Worm (Caenorhabditis elegans) whole organism, young adult: ENCODE measurements around the gene C47E12.12.

Experiments
- B0035.1 ChIP-seq: sonication (generic microtip); optimal IDR thresholded peaks from 2 replicates; lab custom pipeline; 2016; ENCODE audit warnings: missing genetic modification characterization, mild to moderate bottlenecking, missing compliant biosample characterization, missing genotype, missing genetic modification reagents
- C17E4.6 ChIP-seq: fragments of 200-800 bp; sonication (Bioruptor generic); IDR thresholded peaks from 2 replicates; pipeline ENCODE4 v1.3.6; 2022; ENCODE audit warnings: missing genetic modification reagents, missing genetic modification characterization, missing compliant biosample characterization
- F22D6.2 ChIP-seq: sonication (generic microtip); optimal IDR thresholded peaks from 2 replicates; lab custom pipeline; 2016; ENCODE audit warnings: mild to moderate bottlenecking, missing genetic modification characterization, missing compliant biosample characterization
- F33H1.4 ChIP-seq: fragments of 200-800 bp; sonication (Bioruptor generic); IDR thresholded peaks from 2 replicates; pipeline ENCODE4 v1.3.6; 2022; ENCODE audit warnings: missing genetic modification reagents, missing genetic modification characterization, missing compliant biosample characterization
- F37B4.10 ChIP-seq: fragments of 200-800 bp; sonication (Bioruptor generic); IDR thresholded peaks from 2 replicates; pipeline ENCODE4 v1.3.6; 2022; ENCODE audit warnings: missing genetic modification characterization, missing compliant biosample characterization
- F57A8.1 ChIP-seq: fragments of 200-800 bp; sonication (Bioruptor generic); optimal IDR thresholded peaks from 2 replicates; lab custom pipeline; 2018; ENCODE audit warnings: mild to moderate bottlenecking, missing genetic modification characterization, moderate library complexity, missing compliant biosample characterization
- F57C9.4 ChIP-seq: sonication (generic microtip); optimal IDR thresholded peaks from 2 replicates; lab custom pipeline; 2017; ENCODE audit warnings: mild to moderate bottlenecking, missing genetic modification characterization, missing compliant biosample characterization
- K11D2.4 ChIP-seq: fragments of 200-800 bp; sonication (Bioruptor generic); IDR thresholded peaks from 2 replicates; pipeline ENCODE4 v1.3.6; 2022; ENCODE audit warnings: missing genetic modification reagents, missing genetic modification characterization, missing compliant biosample characterization
- Y53G8AR.9 ChIP-seq: fragments of 200-800 bp; sonication (Bioruptor generic); conservative IDR thresholded peaks from 2 replicates; pipeline ENCODE4 v1.3.6; 2022; ENCODE audit warnings: missing genetic modification reagents, missing genetic modification characterization, missing compliant biosample characterization
- ZK185.1 ChIP-seq: sonication (generic microtip); optimal IDR thresholded peaks from 2 replicates; lab custom pipeline; 2016; ENCODE audit warnings: mild to moderate bottlenecking, missing genetic modification characterization, missing compliant biosample characterization; ENCODE audit not compliant: poor library complexity, severe bottlenecking
- ama-1 ChIP-seq, 3 experiments: fragments of 150-350 bp in 1 of 3; sonication (generic microtip) in 2 of 3; optimal IDR thresholded peaks; 2 replicates each; lab custom pipeline; 2014 to 2018; ENCODE audit warnings: missing biosample characterization in 2 of 3, missing genetic modification characterization in 2 of 3, missing genetic modification reagents in 2 of 3
- aptf-3 ChIP-seq: fragments of 200-800 bp; sonication (Bioruptor generic); IDR thresholded peaks from 2 replicates; pipeline ENCODE4 v1.3.6; 2022; ENCODE audit warnings: missing genetic modification characterization, missing compliant biosample characterization
- attf-3 ChIP-seq: fragments of 200-800 bp; sonication (Bioruptor generic); conservative IDR thresholded peaks from 2 replicates; pipeline ENCODE4 v1.3.6; 2022; ENCODE audit warnings: missing genetic modification reagents, missing genetic modification characterization, missing compliant biosample characterization
- attf-6 ChIP-seq: fragments of 200-800 bp; sonication (Bioruptor generic); IDR thresholded peaks from 2 replicates; pipeline ENCODE4 v1.3.6; 2022; ENCODE audit warnings: missing genetic modification reagents, missing genetic modification characterization, missing compliant biosample characterization
- bed-2 ChIP-seq: fragments of 200-800 bp; sonication (Bioruptor generic); IDR thresholded peaks from 2 replicates; pipeline ENCODE4 v1.3.6; 2022; ENCODE audit warnings: missing genetic modification reagents, missing genetic modification characterization, missing compliant biosample characterization
- cebp-1 ChIP-seq, 2 experiments: fragments of 200-800 bp in 1 of 2; sonication (Bioruptor generic) in 1 of 2; sonication (generic microtip) in 1 of 2; IDR thresholded peaks in 1 of 2; optimal IDR thresholded peaks in 1 of 2; 2 replicates each; pipeline versions ENCODE4 v1.3.6 to Lab custom; 2017 to 2022; ENCODE audit warnings: missing compliant biosample characterization in 2 of 2, missing genetic modification characterization in 2 of 2, mild to moderate bottlenecking in 1 of 2, missing genetic modification reagents in 1 of 2, moderate library complexity in 1 of 2
- ceh-100 ChIP-seq: fragments of 200-800 bp; sonication (Bioruptor generic); IDR thresholded peaks from 2 replicates; pipeline ENCODE4 v1.3.6; 2022; ENCODE audit warnings: missing genetic modification reagents, missing genetic modification characterization, missing compliant biosample characterization
- ceh-79 ChIP-seq: sonication (generic microtip); optimal IDR thresholded peaks from 2 replicates; lab custom pipeline; 2017; ENCODE audit warnings: mild to moderate bottlenecking, missing genetic modification characterization, missing compliant biosample characterization
- ceh-91 ChIP-seq: fragments of 200-800 bp; sonication (Bioruptor generic); IDR thresholded peaks from 2 replicates; pipeline ENCODE4 v1.3.6; 2022; ENCODE audit warnings: missing genetic modification reagents, missing genetic modification characterization, missing compliant biosample characterization
- chd-7 ChIP-seq: sonication (generic microtip); optimal IDR thresholded peaks from 2 replicates; lab custom pipeline; 2016; ENCODE audit warnings: mild to moderate bottlenecking, missing genetic modification characterization, moderate library complexity, missing compliant biosample characterization
- egrh-3 ChIP-seq: fragments of 200-800 bp; sonication (Bioruptor generic); IDR thresholded peaks from 2 replicates; pipeline ENCODE4 v1.3.6; 2022; ENCODE audit warnings: missing genetic modification reagents, missing genetic modification characterization, missing compliant biosample characterization
- ets-4 ChIP-seq: fragments of 200-800 bp; sonication (Bioruptor generic); optimal IDR thresholded peaks from 2 replicates; lab custom pipeline; 2018; ENCODE audit warnings: mild to moderate bottlenecking, missing genetic modification characterization, missing compliant biosample characterization
- gei-17 ChIP-seq: fragments of 200-800 bp; sonication (Bioruptor generic); optimal IDR thresholded peaks from 2 replicates; lab custom pipeline; 2018; ENCODE audit warnings: mild to moderate bottlenecking, missing genetic modification characterization, missing compliant biosample characterization
- him-1 ChIP-seq: sonication (generic microtip); optimal IDR thresholded peaks from 2 replicates; lab custom pipeline; 2016; ENCODE audit warnings: missing genotype, missing genetic modification reagents, missing genetic modification characterization, missing compliant biosample characterization
- hlh-12 ChIP-seq: sonication (generic microtip); optimal IDR thresholded peaks from 2 replicates; lab custom pipeline; 2016; ENCODE audit warnings: missing genetic modification characterization, missing compliant biosample characterization
- hrde-1 ChIP-seq: sonication (generic microtip); optimal IDR thresholded peaks from 2 replicates; lab custom pipeline; 2016; ENCODE audit warnings: missing genetic modification characterization, mild to moderate bottlenecking, missing compliant biosample characterization, moderate library complexity, missing genotype, missing genetic modification reagents, borderline replicate concordance
- lsl-1 ChIP-seq: fragments of 200-800 bp; sonication (Bioruptor generic); optimal IDR thresholded peaks from 2 replicates; lab custom pipeline; 2018; ENCODE audit warnings: mild to moderate bottlenecking, missing genetic modification characterization, moderate library complexity, missing compliant biosample characterization
- madf-3 ChIP-seq: fragments of 200-800 bp; sonication (Bioruptor generic); IDR thresholded peaks from 2 replicates; pipeline ENCODE4 v1.3.6; 2022; ENCODE audit warnings: missing genetic modification reagents, missing genetic modification characterization, missing compliant biosample characterization
- mxl-1 ChIP-seq: sonication (generic microtip); optimal IDR thresholded peaks from 2 replicates; lab custom pipeline; 2016; ENCODE audit warnings: missing genetic modification characterization, missing compliant biosample characterization
- nfya-1 ChIP-seq: sonication (generic microtip); optimal IDR thresholded peaks from 2 replicates; lab custom pipeline; 2017; ENCODE audit warnings: antibody characterized with exemption, missing compliant biosample characterization, missing genetic modification characterization, borderline replicate concordance; ENCODE audit not compliant: insufficient read depth
- rec-8 ChIP-seq, 2 experiments: sonication (generic microtip); optimal IDR thresholded peaks; 2 replicates each; lab custom pipeline; 2016; ENCODE audit warnings: mild to moderate bottlenecking in 2 of 2, missing genetic modification characterization in 2 of 2, missing genetic modification reagents in 2 of 2, missing genotype in 2 of 2, missing biosample characterization in 1 of 2, missing compliant biosample characterization in 1 of 2, moderate library complexity in 1 of 2
- sea-2 ChIP-seq: fragments of 200-800 bp; sonication (Bioruptor generic); IDR thresholded peaks from 2 replicates; pipeline ENCODE4 v1.3.6; 2022; ENCODE audit warnings: missing genetic modification characterization, missing compliant biosample characterization
- snpc-3.4 ChIP-seq: sonication (generic microtip); optimal IDR thresholded peaks from 2 replicates; lab custom pipeline; 2017; ENCODE audit warnings: missing genetic modification characterization, mild to moderate bottlenecking, missing compliant biosample characterization, antibody characterized with exemption, moderate library complexity, missing genotype, missing genetic modification reagents
- ztf-22 ChIP-seq: fragments of 200-800 bp; sonication (Bioruptor generic); optimal IDR thresholded peaks from 2 replicates; lab custom pipeline; 2018; ENCODE audit warnings: mild to moderate bottlenecking, missing genetic modification characterization, moderate library complexity, missing compliant biosample characterization
- ztf-26 ChIP-seq: sonication (generic microtip); optimal IDR thresholded peaks from 2 replicates; lab custom pipeline; 2017; ENCODE audit warnings: missing genetic modification characterization, missing compliant biosample characterization
- ztf-28 ChIP-seq: fragments of 200-800 bp; sonication (Bioruptor generic); IDR thresholded peaks from 2 replicates; pipeline ENCODE4 v1.3.6; 2022; ENCODE audit warnings: missing genetic modification reagents, missing genetic modification characterization, missing compliant biosample characterization
- ztf-6 ChIP-seq: fragments of 200-800 bp; sonication (Bioruptor generic); IDR thresholded peaks from 2 replicates; pipeline ENCODE4 v1.3.6; 2022; ENCODE audit warnings: missing genetic modification reagents, missing genetic modification characterization, missing compliant biosample characterization

Gene C47E12.12

ce11 chrIV:9994895-9995394 is 22.4 kb upstream of the C47E12.12 start, which contains the start of gene uba-1 (continued):
- TF ChIP-seq egrh-3 (GFP tag; lab: Robert Waterston, UW), result no peak
- peak; percentile 77 for TF ChIP-seq C17E4.6 (GFP tag; lab: Robert Waterston, UW)
- no peak for TF ChIP-seq ceh-79 (tag; lab: Kevin White, UChicago)
- TF ChIP-seq gei-17 (GFP tag; lab: Kevin White, UChicago), result no peak
- no peak for TF ChIP-seq F57A8.1 (GFP tag; lab: Kevin White, UChicago)
- no peak for TF ChIP-seq bed-2 (GFP tag; lab: Robert Waterston, UW)
- TF ChIP-seq hlh-12 (tag; lab: Kevin White, UChicago), result no peak
- TF ChIP-seq sea-2 (GFP tag; lab: Robert Waterston, UW), result no peak
- no peak for TF ChIP-seq ztf-6 (GFP tag; lab: Robert Waterston, UW)
- no peak for TF ChIP-seq ztf-28
- peak; percentile 89 for TF ChIP-seq Y53G8AR.9 (GFP tag; lab: Robert Waterston, UW)
- TF ChIP-seq attf-6 (GFP tag; lab: Robert Waterston, UW), result 0 out of 2 replicates have a peak, but pooled peaks have one; percentile 25
- TF ChIP-seq cebp-1 (GFP tag; IDR thresholded peaks at IDR 0.05; lab: Robert Waterston, UW), result peak; percentile 49; the same call in 1 of the 2 replicates
- peak; percentile 94 for TF ChIP-seq cebp-1 (tag; optimal IDR thresholded peaks at IDR 0.05; lab: Kevin White, UChicago)
- no peak for TF ChIP-seq F22D6.2 (tag; lab: Kevin White, UChicago)
- TF ChIP-seq K11D2.4, result 0 out of 2 replicates have a peak, but pooled peaks have one; percentile 18
- TF ChIP-seq F37B4.10 (GFP tag; lab: Robert Waterston, UW), result no peak
- TF ChIP-seq aptf-3 (GFP tag; lab: Robert Waterston, UW), result no peak
- TF ChIP-seq madf-3 (GFP tag; lab: Robert Waterston, UW), result no peak
- no peak for TF ChIP-seq him-1 (tag; lab: Kevin White, UChicago)
- TF ChIP-seq ama-1 (optimal IDR thresholded peaks at IDR 0.05; lab: Kevin White, UChicago), result no peak
- peak; percentile 28 to 37 for TF ChIP-seq ama-1 (GFP tag; optimal IDR thresholded peaks at IDR 0.05; lab: Kevin White, UChicago)
- no peak for TF ChIP-seq mxl-1
- peak; percentile 87 for TF ChIP-seq ZK185.1 (tag; lab: Kevin White, UChicago)
- TF ChIP-seq lsl-1 (GFP tag; lab: Kevin White, UChicago), result peak; percentile 70
- TF ChIP-seq ets-4 (GFP tag; lab: Kevin White, UChicago), result no peak
- TF ChIP-seq F33H1.4 (GFP tag; lab: Robert Waterston, UW), result peak; percentile 67
- TF ChIP-seq B0035.1 (tag; lab: Kevin White, UChicago), result no peak
- no peak for TF ChIP-seq ztf-26
- peak; percentile 73; the same call in 1 of the 2 replicates for TF ChIP-seq ceh-91 (GFP tag; lab: Robert Waterston, UW)
- no peak for TF ChIP-seq ceh-100
- TF ChIP-seq rec-8 (tag; optimal IDR thresholded peaks at IDR 0.05; lab: Kevin White, UChicago), result peak in 1 of 2 experiments; percentile 27
- TF ChIP-seq attf-3 (GFP tag; lab: Robert Waterston, UW), result no peak
- peak; percentile 36 for TF ChIP-seq hrde-1
- peak; percentile 31 for TF ChIP-seq ztf-22 (GFP tag; lab: Kevin White, UChicago)
- TF ChIP-seq chd-7 (tag; lab: Kevin White, UChicago), result peak; percentile 35
- TF ChIP-seq snpc-3.4, result peak; percentile 42
- TF ChIP-seq F57C9.4 (tag; lab: Kevin White, UChicago), result no peak
- no peak for TF ChIP-seq nfya-1 (tag; lab: Kevin White, UChicago)
